Worm (Caenorhabditis elegans) whole organism, L1 larva: Measurements from ENCODE around the gene fln-1.

Source experiments
- C16A3.4 ChIP-seq: fragments of 150-350 bp; optimal IDR thresholded peaks from 2 replicates; lab custom pipeline; 2014; ENCODE audit warnings: missing biosample characterization, missing genetic modification characterization
- C34B4.2 ChIP-seq: sonication (generic microtip); optimal IDR thresholded peaks from 2 replicates; lab custom pipeline; 2017; ENCODE audit warnings: mild to moderate bottlenecking, missing genetic modification characterization, missing compliant biosample characterization
- Y116A8C.19 ChIP-seq: sonication (generic microtip); optimal IDR thresholded peaks from 2 replicates; lab custom pipeline; 2016; ENCODE audit warnings: missing compliant biosample characterization, missing genetic modification characterization, borderline replicate concordance
- aha-1 ChIP-seq: fragments of 150-350 bp; optimal IDR thresholded peaks from 2 replicates; lab custom pipeline; 2014; ENCODE audit warnings: missing biosample characterization, missing genetic modification characterization
- alr-1 ChIP-seq: fragments of 200-800 bp; sonication (Bioruptor generic); optimal IDR thresholded peaks from 2 replicates; lab custom pipeline; 2018; ENCODE audit warnings: borderline replicate concordance, mild to moderate bottlenecking, missing genetic modification characterization, missing compliant biosample characterization
- ama-1 ChIP-seq: fragments of 150-350 bp; optimal IDR thresholded peaks from 2 replicates; lab custom pipeline; 2014
- efl-1 ChIP-seq, 4 experiments: fragments of 150-350 bp; optimal IDR thresholded peaks in 3 of 4; peaks in 1 of 4; 1 replicate in 1 of 4; 2 replicates in 3 of 4; lab custom pipeline; 2014; ENCODE audit warnings: missing biosample characterization in 2 of 4, missing genetic modification characterization in 2 of 4, missing genetic modification reagents in 2 of 4
- efl-3 ChIP-seq: fragments of 200-800 bp; sonication (Bioruptor generic); optimal IDR thresholded peaks from 2 replicates; lab custom pipeline; 2018; ENCODE audit warnings: mild to moderate bottlenecking, missing genetic modification characterization, missing compliant biosample characterization
- egl-13 ChIP-seq: sonication (generic microtip); optimal IDR thresholded peaks from 2 replicates; lab custom pipeline; 2016; ENCODE audit warnings: missing genotype, missing genetic modification reagents, missing genetic modification characterization, missing compliant biosample characterization
- elt-2 ChIP-seq: sonication (generic microtip); optimal IDR thresholded peaks from 2 replicates; lab custom pipeline; 2016; ENCODE audit warnings: missing genetic modification characterization, mild to moderate bottlenecking, inconsistent platforms, missing compliant biosample characterization, missing genetic modification reagents
- fkh-10 ChIP-seq: sonication (generic microtip); optimal IDR thresholded peaks from 2 replicates; lab custom pipeline; 2017; ENCODE audit warnings: missing biosample characterization, missing genetic modification reagents, missing genetic modification characterization
- fkh-4 ChIP-seq: sonication (generic microtip); optimal IDR thresholded peaks from 2 replicates; lab custom pipeline; 2016; ENCODE audit warnings: missing compliant biosample characterization, missing genetic modification characterization, borderline replicate concordance
- fkh-8 ChIP-seq: sonication (generic microtip); optimal IDR thresholded peaks from 2 replicates; lab custom pipeline; 2016; ENCODE audit warnings: mild to moderate bottlenecking, missing genetic modification characterization, missing compliant biosample characterization
- grh-1 ChIP-seq: fragments of 200-800 bp; sonication (Bioruptor generic); IDR thresholded peaks from 2 replicates; pipeline ENCODE4 v1.3.6; 2022; ENCODE audit warnings: missing genetic modification reagents, missing genetic modification characterization, missing compliant biosample characterization
- isw-1 ChIP-seq: fragments of 200-800 bp; sonication (Bioruptor generic); IDR thresholded peaks from 2 replicates; pipeline ENCODE4 v1.3.6; 2022; ENCODE audit warnings: missing genetic modification characterization, missing compliant biosample characterization
- jun-1 ChIP-seq: fragments of 150-350 bp; optimal IDR thresholded peaks from 2 replicates; lab custom pipeline; 2014; ENCODE audit warnings: missing biosample characterization, missing genetic modification reagents, missing genetic modification characterization
- lin-13 ChIP-seq: fragments of 150-350 bp; optimal IDR thresholded peaks from 2 replicates; lab custom pipeline; 2014; ENCODE audit warnings: missing biosample characterization, missing genetic modification reagents, missing genetic modification characterization
- lin-15B ChIP-seq: fragments of 150-350 bp; sonication (generic microtip); optimal IDR thresholded peaks from 3 replicates; lab custom pipeline; 2014; ENCODE audit warnings: missing biosample characterization, missing genetic modification characterization
- lin-35 ChIP-seq, 2 experiments: fragments of 150-350 bp; optimal IDR thresholded peaks; 2 replicates each; lab custom pipeline; 2014; ENCODE audit warnings: missing biosample characterization in 2 of 2, missing genetic modification characterization in 2 of 2, missing genetic modification reagents in 2 of 2
- lsy-2 ChIP-seq, 2 experiments: fragments of 150-350 bp; optimal IDR thresholded peaks; 2 replicates each; lab custom pipeline; 2014; ENCODE audit warnings: missing biosample characterization in 2 of 2, missing genetic modification characterization in 2 of 2
- nhr-12 ChIP-seq: sonication (generic microtip); optimal IDR thresholded peaks from 2 replicates; lab custom pipeline; 2017; ENCODE audit warnings: missing biosample characterization, missing genetic modification characterization
- nhr-237 ChIP-seq: fragments of 150-350 bp; optimal IDR thresholded peaks from 2 replicates; lab custom pipeline; 2014; ENCODE audit warnings: missing biosample characterization, missing genetic modification characterization
- nhr-47 ChIP-seq: sonication (generic microtip); optimal IDR thresholded peaks from 2 replicates; lab custom pipeline; 2016; ENCODE audit warnings: mild to moderate bottlenecking, missing genetic modification characterization, moderate library complexity, missing compliant biosample characterization
- nhr-84 ChIP-seq: sonication (generic microtip); optimal IDR thresholded peaks from 2 replicates; lab custom pipeline; 2017; ENCODE audit warnings: missing biosample characterization, missing genetic modification characterization
- nhr-90 ChIP-seq: sonication (generic microtip); optimal IDR thresholded peaks from 2 replicates; lab custom pipeline; 2016; ENCODE audit warnings: mild to moderate bottlenecking, missing genetic modification characterization, missing compliant biosample characterization; ENCODE audit not compliant: poor library complexity
- pqm-1 ChIP-seq: sonication (generic microtip); optimal IDR thresholded peaks from 3 replicates; lab custom pipeline; 2017; ENCODE audit warnings: missing biosample characterization, missing genetic modification characterization
- snpc-4 ChIP-seq: fragments of 150-350 bp; optimal IDR thresholded peaks from 2 replicates; lab custom pipeline; 2014; ENCODE audit warnings: missing biosample characterization, missing genetic modification characterization
- snu-23 ChIP-seq: sonication (generic microtip); optimal IDR thresholded peaks from 2 replicates; lab custom pipeline; 2016; ENCODE audit warnings: missing genetic modification characterization, missing compliant biosample characterization
- sox-4 ChIP-seq: sonication (generic microtip); optimal IDR thresholded peaks from 2 replicates; lab custom pipeline; 2016; ENCODE audit warnings: missing genetic modification characterization, missing compliant biosample characterization
- sptf-1 ChIP-seq: fragments of 150-350 bp; optimal IDR thresholded peaks from 2 replicates; lab custom pipeline; 2014; ENCODE audit warnings: missing biosample characterization, missing genetic modification characterization
- sup-37 ChIP-seq: fragments of 200-800 bp; sonication (Bioruptor generic); optimal IDR thresholded peaks from 2 replicates; lab custom pipeline; 2018; ENCODE audit warnings: mild to moderate bottlenecking, missing genetic modification characterization, missing compliant biosample characterization
- tbx-2 ChIP-seq: sonication (generic microtip); optimal IDR thresholded peaks from 2 replicates; lab custom pipeline; 2016; ENCODE audit warnings: missing genetic modification characterization, missing compliant biosample characterization
- tlp-1 ChIP-seq: fragments of 150-350 bp; optimal IDR thresholded peaks from 2 replicates; lab custom pipeline; 2014; ENCODE audit warnings: missing biosample characterization, missing genetic modification characterization
- unc-86 ChIP-seq: sonication (generic microtip); optimal IDR thresholded peaks from 2 replicates; lab custom pipeline; 2016; ENCODE audit warnings: missing genetic modification characterization, missing compliant biosample characterization
- vab-15 ChIP-seq: sonication (generic microtip); optimal IDR thresholded peaks from 2 replicates; lab custom pipeline; 2017; ENCODE audit warnings: missing genotype, mild to moderate bottlenecking, missing genetic modification characterization, missing compliant biosample characterization
- zip-4 ChIP-seq: fragments of 200-800 bp; sonication (Bioruptor generic); optimal IDR thresholded peaks from 2 replicates; lab custom pipeline; 2018; ENCODE audit warnings: mild to moderate bottlenecking, missing genetic modification characterization, moderate library complexity, missing compliant biosample characterization

fln-1 gene

DNA sequence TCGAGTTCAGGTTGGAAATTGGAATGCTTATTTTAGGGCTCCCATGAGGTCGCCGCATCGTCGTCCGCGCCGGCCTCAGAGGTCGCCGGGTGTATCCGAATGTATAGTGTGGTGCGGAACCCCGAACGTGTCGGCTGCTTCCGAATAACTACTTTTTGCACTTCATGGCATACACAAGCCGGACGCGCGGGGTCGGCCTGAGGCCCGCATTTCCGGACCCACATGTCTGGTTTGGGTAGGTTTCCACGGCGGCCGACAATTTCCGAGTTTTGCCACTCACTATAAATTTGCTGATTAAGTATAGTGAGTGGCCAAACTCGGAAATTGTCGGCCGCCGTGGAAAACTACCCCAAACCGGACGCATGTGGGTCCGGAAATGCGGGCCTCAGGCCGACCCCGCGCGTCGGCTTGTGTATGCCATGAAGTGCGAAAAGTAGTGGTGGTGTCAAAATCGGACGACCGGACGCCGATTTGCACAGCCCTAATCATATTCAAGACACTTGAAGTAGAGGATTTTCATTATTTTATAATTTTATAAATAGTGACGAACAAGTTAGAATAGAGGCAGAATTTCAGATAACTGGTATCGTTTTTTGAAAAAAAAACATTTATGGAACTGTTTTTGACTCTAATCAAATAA lies 37.5 kb downstream of the fln-1 start:
- TF ChIP-seq egl-13 (tag; lab: Kevin White, UChicago) (no peak), vab-15 (tag; lab: Kevin White, UChicago) (no peak), sup-37 (GFP tag; lab: Kevin White, UChicago) (no peak), nhr-84 (tag; lab: Kevin White, UChicago) (no peak), unc-86 (tag; lab: Kevin White, UChicago) (no peak), lin-35 (GFP tag; optimal IDR thresholded peaks at IDR 0.05; lab: Kevin White, UChicago) (no peak), isw-1 (GFP tag; lab: Robert Waterston, UW) (no peak), fkh-4 (no peak), grh-1 (no peak), alr-1 (tag; lab: Kevin White, UChicago) (no peak), sptf-1 (tag; lab: Kevin White, UChicago) (no peak), tlp-1 (tag; lab: Kevin White, UChicago) (no peak), pqm-1 (no peak), efl-3 (GFP tag; lab: Kevin White, UChicago) (no peak)

DNA sequence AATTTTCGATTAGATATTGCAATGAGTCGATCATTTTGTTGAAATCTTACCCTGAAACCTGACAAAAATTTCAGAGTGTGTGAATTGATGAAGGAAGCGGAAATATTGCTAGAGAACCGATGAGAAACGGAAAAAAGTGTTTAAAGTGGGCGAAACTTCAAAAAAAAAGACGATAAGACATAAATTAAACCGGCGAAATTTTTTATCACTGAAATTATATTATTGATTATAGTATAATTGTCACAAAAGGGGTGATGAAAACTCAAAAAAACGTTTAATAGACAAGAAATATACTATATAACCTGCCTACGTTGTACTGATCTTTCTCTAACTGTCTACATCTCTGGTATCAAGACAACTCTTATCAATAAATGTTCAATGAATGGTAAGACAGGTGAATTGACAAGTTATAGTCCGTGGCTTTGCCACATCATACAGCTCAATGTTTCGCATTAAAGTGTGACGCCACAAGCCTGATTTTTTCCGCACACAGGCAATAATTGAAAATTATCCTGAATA lies 38.6 kb downstream of the fln-1 start, which contains the start of gene pxmp-4:
TSS of gene pxmp-4 (minus strand) at position 51 of the 519 bp plus-strand sequence.
- TF ChIP-seq lin-35 (GFP tag; optimal IDR thresholded peaks at IDR 0.05; lab: Kevin White, UChicago) (peak in 1 of 2 experiments; percentile 27), lin-13 (GFP tag; lab: Kevin White, UChicago) (no peak), ama-1 (lab: Kevin White, UChicago) (no peak), fkh-8 (tag; lab: Kevin White, UChicago) (no peak), Y116A8C.19 (no peak), efl-1 (optimal IDR thresholded peaks at IDR 0.05; lab: Kevin White, UChicago) (no peak), efl-1 (GFP tag; optimal IDR thresholded peaks at IDR 0.05 in 1 of 2; lab: Kevin White, UChicago) (peak in 1 of 2 experiments; percentile 43), alr-1 (tag; lab: Kevin White, UChicago) (no peak), C16A3.4 (tag; lab: Kevin White, UChicago) (no peak), nhr-47 (tag; lab: Kevin White, UChicago) (no peak), elt-2 (tag; lab: Kevin White, UChicago) (peak; percentile 50)

DNA sequence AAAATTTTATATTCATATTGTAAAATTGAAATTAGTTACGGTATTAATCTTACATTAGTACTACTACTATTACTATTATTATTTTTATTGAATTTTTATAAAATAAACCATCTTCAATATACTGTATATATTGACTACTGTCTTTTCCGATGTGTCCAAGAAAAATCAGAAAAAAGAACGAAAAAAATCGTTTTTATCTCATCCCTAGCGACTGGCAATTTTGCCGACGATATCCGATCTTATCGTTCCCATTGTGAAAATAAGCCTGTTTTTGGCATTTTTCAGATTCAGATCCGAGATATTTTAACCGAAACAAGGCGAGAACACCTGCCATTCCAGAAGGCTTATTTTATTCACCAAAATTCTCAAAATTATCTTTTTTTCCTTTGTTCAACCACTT lies 45.3 kb downstream of the fln-1 start, which contains the start of gene F18F11.4:
TSS of gene F18F11.4 (plus strand) at position 301 of the 400 bp plus-strand sequence.
- TF ChIP-seq vab-15 (tag; lab: Kevin White, UChicago) (no peak), aha-1 (no peak), jun-1 (tag; lab: Kevin White, UChicago) (no peak), snu-23 (GFP tag; lab: Kevin White, UChicago) (no peak), fkh-10 (no peak), snpc-4 (tag; lab: Kevin White, UChicago) (no peak), lin-15B (tag; lab: Kevin White, UChicago) (no peak), sox-4 (tag; lab: Kevin White, UChicago) (no peak), lsy-2 (tag; optimal IDR thresholded peaks at IDR 0.05; lab: Kevin White, UChicago) (no peak), elt-2 (tag; lab: Kevin White, UChicago) (no peak), tbx-2 (no peak), nhr-90 (tag; lab: Kevin White, UChicago) (no peak), nhr-12 (no peak), nhr-237 (tag; lab: Kevin White, UChicago) (no peak), zip-4 (GFP tag; lab: Kevin White, UChicago) (no peak), ama-1 (lab: Kevin White, UChicago) (no peak), sptf-1 (tag; lab: Kevin White, UChicago) (no peak), Y116A8C.19 (no peak), C34B4.2 (tag; lab: Kevin White, UChicago) (no peak)
